Worm (Caenorhabditis elegans): ENCODE data around the gene glr-7.

DNA sequence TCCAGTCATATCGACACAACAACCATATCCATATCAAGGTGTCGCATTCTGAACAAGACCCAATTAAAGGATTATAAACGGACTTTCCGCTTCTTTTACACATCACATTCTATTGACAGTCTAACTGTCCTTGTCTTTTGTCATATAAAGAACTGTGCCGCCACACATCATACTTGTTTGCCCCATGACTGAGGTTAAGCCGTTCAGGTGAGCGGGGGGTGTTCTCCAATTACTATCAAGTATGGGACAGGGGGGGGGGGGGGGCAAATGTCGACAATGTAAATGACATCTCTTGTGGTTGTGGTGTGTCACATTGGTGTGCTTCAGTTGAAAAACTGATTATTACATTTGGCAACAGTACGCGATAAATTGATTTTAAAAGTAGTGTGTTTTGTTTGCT lies 14.1 kb upstream of the glr-7 start:
- TF ChIP-seq snpc-1.1 (tag; optimal IDR thresholded peaks at IDR 0.05; ENCODE audit: insufficient read depth) (no peak), ama-1 (optimal IDR thresholded peaks at IDR 0.05) (no peak), ama-1 (GFP tag; optimal IDR thresholded peaks at IDR 0.05) (no peak), sdz-38 (tag; optimal IDR thresholded peaks at IDR 0.05) (no peak), fkh-3 (tag; optimal IDR thresholded peaks at IDR 0.05) (no peak), Y53F4B.3 (GFP tag; IDR thresholded peaks at IDR 0.05) (no peak), B0035.1 (tag; optimal IDR thresholded peaks at IDR 0.05) (no peak), him-1 (tag; optimal IDR thresholded peaks at IDR 0.05) (no peak), F57A8.1 (GFP tag; optimal IDR thresholded peaks at IDR 0.05) (no peak), aptf-2 (GFP tag; conservative IDR thresholded peaks at IDR 0.05) (no peak)
